Worm (Caenorhabditis elegans) whole organism, L1 larva: ENCODE results near the gene abcf-1.

ENCODE experiments used
- aha-1 ChIP-seq: fragments of 150-350 bp; optimal IDR thresholded peaks from 2 replicates; lab custom pipeline; 2014; ENCODE audit warnings: missing biosample characterization, missing genetic modification characterization
- ces-1 ChIP-seq: fragments of 150-350 bp; optimal IDR thresholded peaks from 2 replicates; lab custom pipeline; 2014; ENCODE audit warnings: missing biosample characterization, missing genetic modification reagents, missing genetic modification characterization
- dpl-1 ChIP-seq, 3 experiments: fragments of 150-350 bp in 2 of 3; sonication (generic microtip) in 1 of 3; optimal IDR thresholded peaks; 2 replicates each; lab custom pipeline; 2014 to 2017; ENCODE audit warnings: missing biosample characterization in 3 of 3, missing genetic modification characterization in 3 of 3, missing genetic modification reagents in 3 of 3
- egl-27 ChIP-seq, 2 experiments: fragments of 150-350 bp in 1 of 2; sonication (generic microtip); optimal IDR thresholded peaks; 3 replicates each; lab custom pipeline; 2017 to 2018; ENCODE audit warnings: missing biosample characterization in 2 of 2, missing genetic modification characterization in 2 of 2, missing genetic modification reagents in 2 of 2
- lsy-2 ChIP-seq, 2 experiments: fragments of 150-350 bp; optimal IDR thresholded peaks; 2 replicates each; lab custom pipeline; 2014; ENCODE audit warnings: missing biosample characterization in 2 of 2, missing genetic modification characterization in 2 of 2
- nhr-76 ChIP-seq: sonication (generic microtip); optimal IDR thresholded peaks from 2 replicates; lab custom pipeline; 2017; ENCODE audit warnings: missing biosample characterization, missing genetic modification characterization
- nhr-90 ChIP-seq: sonication (generic microtip); optimal IDR thresholded peaks from 2 replicates; lab custom pipeline; 2016; ENCODE audit warnings: mild to moderate bottlenecking, missing genetic modification characterization, missing compliant biosample characterization; ENCODE audit not compliant: poor library complexity
- snu-23 ChIP-seq: sonication (generic microtip); optimal IDR thresholded peaks from 2 replicates; lab custom pipeline; 2016; ENCODE audit warnings: missing genetic modification characterization, missing compliant biosample characterization
- tlp-1 ChIP-seq: fragments of 150-350 bp; optimal IDR thresholded peaks from 2 replicates; lab custom pipeline; 2014; ENCODE audit warnings: missing biosample characterization, missing genetic modification characterization
- unc-62 ChIP-seq: fragments of 150-350 bp; optimal IDR thresholded peaks from 2 replicates; lab custom pipeline; 2014; ENCODE audit warnings: missing biosample characterization, missing genetic modification reagents, missing genetic modification characterization
- zag-1 ChIP-seq: fragments of 150-350 bp; optimal IDR thresholded peaks from 2 replicates; lab custom pipeline; 2014; ENCODE audit warnings: missing biosample characterization, missing genetic modification characterization

DNA sequence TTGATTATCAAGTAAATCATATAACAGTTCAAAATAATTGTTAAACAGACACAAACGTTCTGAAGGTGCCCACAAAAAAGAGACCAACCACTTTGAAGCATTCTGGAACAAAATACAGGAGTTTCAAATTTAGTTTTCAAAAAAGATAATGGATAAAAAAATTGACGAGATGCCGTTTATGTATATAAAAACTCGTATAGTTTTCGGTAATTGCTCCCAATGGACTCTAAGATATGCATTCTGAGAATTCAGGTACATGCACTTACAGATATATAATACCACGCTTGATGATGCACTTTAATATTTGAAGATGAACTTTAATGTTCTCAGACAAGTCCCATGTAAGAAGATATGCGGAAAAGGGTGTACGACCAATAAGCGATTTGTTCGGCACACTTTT, 44.6 kb downstream of the abcf-1 start, which contains the start of gene str-181:
- TF ChIP-seq dpl-1 (GFP tag; optimal IDR thresholded peaks at IDR 0.05; lab: Kevin White, UChicago) (no peak), lsy-2 (tag; optimal IDR thresholded peaks at IDR 0.05; lab: Kevin White, UChicago) (no peak), nhr-76 (tag; lab: Kevin White, UChicago) (no peak), nhr-90 (no peak), tlp-1 (tag; lab: Kevin White, UChicago) (no peak), zag-1 (tag; lab: Kevin White, UChicago) (no peak), unc-62 (GFP tag; lab: Kevin White, UChicago) (no peak), egl-27 (tag; optimal IDR thresholded peaks at IDR 0.05; lab: Kevin White, UChicago) (no peak), aha-1 (tag; lab: Kevin White, UChicago) (no peak), ces-1 (no peak), snu-23 (GFP tag; lab: Kevin White, UChicago) (no peak)
